Worm (Caenorhabditis elegans) whole organism, mixed stage, embryonic: ENCODE measurements around the gene cat-1.

Source experiments
- bed-3 ChIP-seq: fragments of 200-800 bp; sonication (Bioruptor generic); optimal IDR thresholded peaks from 3 replicates; lab custom pipeline; 2018; ENCODE audit warnings: mild to moderate bottlenecking, missing genetic modification characterization, moderate library complexity, missing compliant biosample characterization
- blmp-1 ChIP-seq: fragments of 150-350 bp; optimal IDR thresholded peaks from 2 replicates; lab custom pipeline; 2014; ENCODE audit warnings: missing biosample characterization, missing genetic modification characterization
- ceh-43 ChIP-seq: fragments of 200-800 bp; sonication (Bioruptor generic); optimal IDR thresholded peaks from 2 replicates; lab custom pipeline; 2018; ENCODE audit warnings: mild to moderate bottlenecking, missing genetic modification characterization, moderate library complexity, missing compliant biosample characterization
- ceh-83 ChIP-seq: fragments of 200-800 bp; sonication (Bioruptor generic); optimal IDR thresholded peaks from 2 replicates; lab custom pipeline; 2018; ENCODE audit warnings: mild to moderate bottlenecking, missing genetic modification characterization, missing compliant biosample characterization
- ces-1 ChIP-seq: fragments of 150-350 bp; optimal IDR thresholded peaks from 2 replicates; lab custom pipeline; 2014; ENCODE audit warnings: missing biosample characterization, missing genetic modification reagents, missing genetic modification characterization
- cnd-1 ChIP-seq: fragments of 200-800 bp; sonication (Bioruptor generic); optimal IDR thresholded peaks from 2 replicates; lab custom pipeline; 2018; ENCODE audit warnings: mild to moderate bottlenecking, missing genetic modification characterization, missing compliant biosample characterization
- elt-1 ChIP-seq: sonication (generic microtip); optimal IDR thresholded peaks from 2 replicates; lab custom pipeline; 2017; ENCODE audit warnings: missing genetic modification characterization, mild to moderate bottlenecking, missing compliant biosample characterization, antibody characterized with exemption, moderate library complexity, borderline replicate concordance; ENCODE audit not compliant: insufficient read depth
- elt-3 ChIP-seq: fragments of 150-350 bp; optimal IDR thresholded peaks from 2 replicates; lab custom pipeline; 2014; ENCODE audit warnings: missing biosample characterization, missing genetic modification characterization
- ham-2 ChIP-seq: fragments of 200-800 bp; sonication (Bioruptor generic); optimal IDR thresholded peaks from 2 replicates; lab custom pipeline; 2018; ENCODE audit warnings: mild to moderate bottlenecking, missing genetic modification characterization, missing compliant biosample characterization
- lin-13 ChIP-seq: fragments of 150-350 bp; optimal IDR thresholded peaks from 2 replicates; lab custom pipeline; 2014; ENCODE audit warnings: missing biosample characterization, missing genetic modification characterization
- mls-2 ChIP-seq: sonication (generic microtip); optimal IDR thresholded peaks from 2 replicates; lab custom pipeline; 2016; ENCODE audit warnings: mild to moderate bottlenecking, missing genetic modification characterization, moderate library complexity, missing compliant biosample characterization
- nhr-76 ChIP-seq: sonication (generic microtip); optimal IDR thresholded peaks from 2 replicates; lab custom pipeline; 2017; ENCODE audit warnings: missing biosample characterization, missing genetic modification characterization
- snpc-4 ChIP-seq: fragments of 150-350 bp; optimal IDR thresholded peaks from 2 replicates; lab custom pipeline; 2014; ENCODE audit warnings: missing biosample characterization, missing genetic modification characterization
- sptf-1 ChIP-seq: sonication (generic microtip); optimal IDR thresholded peaks from 2 replicates; lab custom pipeline; 2017; ENCODE audit warnings: mild to moderate bottlenecking, missing genetic modification characterization, moderate library complexity, missing compliant biosample characterization
- tbx-8 ChIP-seq: fragments of 200-800 bp; sonication (Bioruptor generic); optimal IDR thresholded peaks from 2 replicates; lab custom pipeline; 2018; ENCODE audit warnings: mild to moderate bottlenecking, missing genetic modification characterization, moderate library complexity, missing compliant biosample characterization
- unc-39 ChIP-seq: fragments of 150-350 bp; optimal IDR thresholded peaks from 2 replicates; lab custom pipeline; 2014; ENCODE audit warnings: missing biosample characterization, missing genetic modification characterization
- unc-62 ChIP-seq: fragments of 150-350 bp; optimal IDR thresholded peaks from 2 replicates; lab custom pipeline; 2014; ENCODE audit warnings: missing biosample characterization, missing genetic modification reagents, missing genetic modification characterization
- zip-8 ChIP-seq: fragments of 150-350 bp; optimal IDR thresholded peaks from 2 replicates; lab custom pipeline; 2014; ENCODE audit warnings: missing biosample characterization, missing genetic modification characterization
- ztf-11 ChIP-seq: fragments of 150-350 bp; optimal IDR thresholded peaks from 2 replicates; lab custom pipeline; 2014; ENCODE audit warnings: missing biosample characterization, missing genetic modification characterization

The cat-1 gene

DNA sequence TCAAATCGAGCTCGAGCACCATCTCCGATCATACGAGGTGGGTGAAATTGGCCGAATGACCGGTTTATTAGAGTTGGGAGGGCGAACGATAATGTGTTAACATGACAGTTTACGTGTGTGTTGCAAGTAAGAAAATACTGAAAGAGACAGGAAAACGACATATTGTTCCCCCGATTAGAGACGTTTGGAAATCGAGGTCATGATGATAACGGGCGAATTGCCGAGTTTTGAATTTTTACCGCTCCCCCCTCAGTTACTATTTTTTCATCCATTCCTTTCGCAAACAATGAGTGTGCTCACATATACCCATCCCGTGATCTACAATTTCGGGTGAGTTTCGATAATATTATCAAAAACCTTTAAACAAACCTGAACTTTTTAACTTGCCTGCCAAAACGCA lies 40.8 kb downstream of the cat-1 start:
- TF ChIP-seq unc-62 (GFP tag; lab: Kevin White, UChicago) (no peak), unc-39 (tag; lab: Kevin White, UChicago) (no peak)

DNA sequence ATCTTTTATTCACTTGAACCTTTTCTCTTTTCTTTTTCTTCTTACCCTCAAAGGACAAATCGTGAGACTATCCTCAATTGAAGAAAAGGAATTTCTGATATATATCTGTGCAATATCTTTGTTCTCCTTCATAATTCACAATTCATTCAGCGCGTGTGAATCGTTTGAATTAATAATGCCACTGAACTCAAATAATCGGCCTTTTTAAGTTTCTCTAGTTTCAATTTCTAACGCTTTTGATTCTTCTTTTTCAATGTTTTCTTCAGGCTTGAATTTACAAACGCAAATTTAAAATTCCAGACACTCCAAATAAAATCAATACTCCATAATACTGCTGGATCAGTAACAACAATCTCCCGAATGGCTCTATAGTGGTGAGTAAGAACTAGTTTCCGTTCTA lies 47.0 kb downstream of the cat-1 start, which contains the start of gene egl-13:
egl-13 (plus strand) TSS at position 301 of the 400 bp plus-strand sequence.
- TF ChIP-seq ham-2 (GFP tag; lab: Kevin White, UChicago) (no peak), mls-2 (tag; lab: Kevin White, UChicago) (no peak), blmp-1 (tag; lab: Kevin White, UChicago) (no peak), tbx-8 (GFP tag; lab: Kevin White, UChicago) (no peak), elt-1 (no peak), elt-3 (tag; lab: Kevin White, UChicago) (no peak), ceh-83 (GFP tag; lab: Kevin White, UChicago) (no peak), nhr-76 (tag; lab: Kevin White, UChicago) (no peak), bed-3 (GFP tag; lab: Kevin White, UChicago) (no peak), ztf-11 (no peak), zip-8 (tag; lab: Kevin White, UChicago) (no peak)

DNA sequence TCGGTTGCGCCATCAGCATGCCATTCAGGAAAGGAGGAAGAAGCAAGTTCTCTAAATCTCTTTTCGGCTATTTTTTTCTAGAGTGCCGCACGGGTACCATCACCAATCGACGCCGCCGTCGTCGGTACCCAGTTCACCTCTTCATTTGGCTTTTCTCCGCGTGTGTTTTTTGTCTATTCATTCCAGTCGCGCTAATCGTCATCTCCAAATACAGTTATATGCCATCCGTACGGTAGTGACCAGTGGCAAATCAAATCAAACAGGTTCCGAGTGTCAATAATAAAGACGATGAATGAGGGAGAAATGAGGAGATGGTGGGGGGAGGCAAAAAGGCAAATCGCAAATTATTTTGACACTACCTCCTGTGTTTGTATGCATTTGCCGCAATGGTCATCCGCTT lies 49.4 kb downstream of the cat-1 start:
- TF ChIP-seq lin-13 (tag; lab: Kevin White, UChicago), result no peak
- no peak for TF ChIP-seq ham-2 (GFP tag; lab: Kevin White, UChicago)
- no peak for TF ChIP-seq snpc-4 (tag; lab: Kevin White, UChicago)
- TF ChIP-seq nhr-76 (tag; lab: Kevin White, UChicago), result no peak

DNA sequence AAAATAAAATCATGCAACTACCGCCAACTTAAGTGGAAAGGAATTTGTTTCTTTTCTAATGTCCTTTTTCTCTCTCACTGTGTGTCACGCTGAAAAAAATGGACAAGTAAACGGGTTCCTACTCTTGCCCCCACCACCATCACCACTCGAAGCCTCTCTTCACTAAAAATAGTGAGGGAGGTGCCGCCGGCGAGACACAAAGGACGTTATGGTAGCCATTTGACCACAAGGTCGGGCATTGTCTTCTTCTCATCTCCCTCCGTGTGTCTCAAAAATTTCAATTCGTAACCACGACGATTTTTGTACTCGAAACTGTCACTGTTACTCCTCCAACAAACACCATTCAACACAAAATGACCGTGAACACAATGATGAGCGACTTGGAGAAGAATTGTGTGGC lies 50.9 kb downstream of the cat-1 start, which contains the start of gene T22B7.22:
T22B7.22 (plus strand) TSS at position 354 of the 400 bp plus-strand sequence.
- TF ChIP-seq elt-1, result no peak
- no peak for TF ChIP-seq ceh-43 (GFP tag; lab: Kevin White, UChicago)
- TF ChIP-seq bed-3 (GFP tag; lab: Kevin White, UChicago), result no peak
- TF ChIP-seq cnd-1 (tag; lab: Kevin White, UChicago), result no peak
- no peak for TF ChIP-seq ces-1 (GFP tag; lab: Kevin White, UChicago)
- no peak for TF ChIP-seq sptf-1 (tag; lab: Kevin White, UChicago)
- no peak for TF ChIP-seq ceh-83 (GFP tag; lab: Kevin White, UChicago)
- TF ChIP-seq blmp-1 (tag; lab: Kevin White, UChicago), result no peak
- TF ChIP-seq mls-2 (tag; lab: Kevin White, UChicago), result no peak
